Fruit fly (Drosophila melanogaster) whole organism, pupa: ENCODE data around the gene boi.

ENCODE experiments used
- CG12605 ChIP-seq: fragments of 200-800 bp; sonication (Bioruptor generic); IDR thresholded peaks from 2 replicates; pipeline ENCODE4 v1.3.6; 2022; ENCODE audit warnings: missing biosample characterization, missing genetic modification characterization
- rn ChIP-seq: fragments of 200-800 bp; sonication (Bioruptor generic); IDR thresholded peaks from 2 replicates; pipeline ENCODE4 v1.3.6; 2022; ENCODE audit warnings: missing biosample characterization, missing genetic modification characterization

DNA sequence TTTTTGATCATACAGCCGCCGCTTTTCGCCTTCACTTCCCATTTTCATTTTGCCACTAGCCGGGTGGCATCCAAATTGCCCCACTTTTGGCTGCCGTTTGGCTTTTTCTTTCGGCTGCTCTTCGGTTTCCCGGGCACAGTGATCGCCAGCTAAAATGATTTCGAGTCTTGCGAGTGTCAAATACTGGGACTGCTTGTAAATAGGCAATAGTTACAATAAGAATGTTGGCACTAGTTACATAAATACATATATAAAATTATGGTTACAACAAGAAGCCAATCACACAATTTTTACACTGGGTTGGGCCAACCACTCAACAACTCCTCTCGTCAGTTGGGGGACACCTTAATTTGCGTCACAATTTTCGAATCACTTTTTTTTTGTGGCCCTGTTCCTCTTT lies 10.0 kb downstream of the boi start:
- TF ChIP-seq rn (GFP tag; lab: Robert Waterston, UW), result no peak
- TF ChIP-seq CG12605 (GFP tag; lab: Robert Waterston, UW), result no peak
